Worm (Caenorhabditis elegans): Measurements from ENCODE around the gene F49E11.7.

F49E11.7 gene

DNA sequence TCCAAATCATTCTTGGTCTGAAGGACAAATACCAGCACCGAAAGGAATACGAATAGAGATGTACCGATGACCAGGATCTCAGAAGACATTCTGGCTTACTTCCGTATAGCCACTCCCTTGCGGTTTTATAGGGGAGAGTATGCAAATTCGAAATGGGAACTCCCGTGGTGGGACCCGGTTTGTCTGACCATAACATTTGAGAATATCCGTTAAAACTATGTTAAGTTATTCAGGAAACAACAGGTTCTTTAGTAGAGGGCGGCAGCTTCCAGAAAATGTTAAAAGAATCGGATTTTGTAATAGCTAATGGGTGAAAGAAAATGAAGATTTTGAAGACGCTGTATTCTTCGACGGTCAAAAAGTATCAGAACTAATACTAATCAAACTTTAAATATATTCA, 14.5 kb downstream of the F49E11.7 start, which contains the start of gene col-131:
TSS of gene col-131 (minus strand) at position 101 of the 400 bp plus-strand sequence.
- no peak for TF ChIP-seq unc-62 (GFP tag; optimal IDR thresholded peaks at IDR 0.05)

DNA sequence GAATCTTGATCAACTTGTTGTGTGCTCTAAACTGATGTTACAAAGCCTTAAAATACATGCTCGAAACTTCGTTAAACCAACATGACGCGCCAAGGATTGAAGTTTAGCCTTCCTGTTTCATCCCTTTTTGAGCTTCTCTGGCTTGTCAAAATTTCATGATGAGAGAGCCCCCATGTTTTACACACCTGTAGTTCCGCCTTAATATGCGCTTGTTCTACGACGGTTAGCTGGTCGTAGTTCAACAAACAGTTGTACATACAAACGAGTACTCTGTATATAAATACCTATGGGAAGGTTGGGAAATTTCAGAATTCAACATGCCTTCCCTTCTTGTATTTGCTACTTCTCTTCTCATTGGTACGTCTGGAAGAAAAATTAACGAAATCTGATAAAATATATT, 15.8 kb downstream of the F49E11.7 start, which contains the start of gene scl-6:
TSS of gene scl-6 (plus strand) at position 301 of the 400 bp plus-strand sequence.
- no peak for TF ChIP-seq unc-62 (GFP tag; optimal IDR thresholded peaks at IDR 0.05)

DNA sequence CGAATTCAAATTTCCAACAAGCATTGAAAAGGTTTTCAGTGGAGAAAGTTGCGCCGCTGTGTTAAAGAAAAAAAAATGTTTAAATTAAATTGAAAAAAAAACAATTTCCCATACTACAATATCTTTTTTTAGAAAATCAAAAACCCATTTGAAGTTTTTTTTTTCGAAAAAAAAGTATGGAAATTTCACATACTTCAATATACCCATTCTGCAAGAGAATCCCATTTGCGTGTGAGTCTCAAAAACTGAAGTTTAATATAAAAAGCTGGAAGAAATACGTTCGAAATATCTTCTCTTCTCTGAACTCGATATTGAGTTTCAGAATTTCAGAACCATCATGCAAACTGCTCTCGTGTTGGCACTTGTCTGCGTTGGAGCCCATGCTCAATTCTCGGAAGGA, 17.5 kb downstream of the F49E11.7 start, which contains the start of gene scl-7:
TSS of gene scl-7 (plus strand) at position 301 of the 400 bp plus-strand sequence.
- no peak for TF ChIP-seq unc-62 (GFP tag; optimal IDR thresholded peaks at IDR 0.05)

DNA sequence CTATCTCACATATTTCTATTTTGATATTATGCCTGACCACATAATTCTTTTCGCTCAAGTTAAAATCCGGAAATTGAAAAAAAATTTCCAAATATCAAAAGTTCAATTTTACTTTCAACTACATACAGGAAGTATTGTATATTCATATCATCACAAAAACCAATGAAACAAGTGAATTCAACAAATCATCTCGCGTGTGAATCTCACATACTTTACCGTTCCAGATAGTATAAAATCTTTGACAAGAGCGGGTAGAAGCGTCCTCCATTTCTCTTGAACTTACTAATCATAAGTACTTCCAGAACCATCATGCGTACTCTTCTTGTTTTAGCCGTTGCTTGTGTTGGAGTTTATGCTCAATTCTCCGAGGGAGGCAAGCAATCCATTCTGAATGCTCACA, 18.8 kb downstream of the F49E11.7 start, which contains the start of gene scl-8:
TSS of gene scl-8 (plus strand) at position 301 of the 400 bp plus-strand sequence.
- TF ChIP-seq unc-62 (GFP tag; optimal IDR thresholded peaks at IDR 0.05) = no peak

DNA sequence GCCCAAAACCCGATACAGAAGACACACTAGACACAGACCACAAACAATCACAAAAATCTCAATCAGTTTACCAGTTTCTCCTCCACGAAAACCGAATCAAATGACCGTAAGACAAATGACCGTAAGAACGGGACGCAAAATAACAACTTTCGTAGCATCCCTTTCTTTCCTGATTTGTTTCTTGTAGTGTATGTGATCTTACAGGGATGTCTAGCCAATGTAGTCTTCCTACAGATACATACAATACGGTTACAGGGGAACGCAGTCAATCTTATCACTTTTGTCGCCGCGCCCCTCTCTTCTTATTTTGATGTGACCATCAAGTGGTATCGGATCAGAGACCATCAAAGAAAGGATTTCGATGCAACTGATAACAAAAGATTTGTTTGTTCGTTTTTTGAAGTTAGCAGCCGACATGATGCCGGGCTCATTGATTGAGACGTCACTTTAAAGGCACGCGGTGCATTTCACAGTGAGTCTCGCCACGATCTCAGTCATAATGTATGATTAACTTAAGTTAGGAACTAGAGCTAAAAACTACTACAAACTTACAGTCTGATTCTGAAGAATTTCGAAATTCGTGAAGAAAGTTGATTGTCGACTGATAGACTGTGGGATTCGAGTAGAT, 23.1 kb downstream of the F49E11.7 start:
- TF ChIP-seq unc-62 (GFP tag; optimal IDR thresholded peaks at IDR 0.05) = no peak

DNA sequence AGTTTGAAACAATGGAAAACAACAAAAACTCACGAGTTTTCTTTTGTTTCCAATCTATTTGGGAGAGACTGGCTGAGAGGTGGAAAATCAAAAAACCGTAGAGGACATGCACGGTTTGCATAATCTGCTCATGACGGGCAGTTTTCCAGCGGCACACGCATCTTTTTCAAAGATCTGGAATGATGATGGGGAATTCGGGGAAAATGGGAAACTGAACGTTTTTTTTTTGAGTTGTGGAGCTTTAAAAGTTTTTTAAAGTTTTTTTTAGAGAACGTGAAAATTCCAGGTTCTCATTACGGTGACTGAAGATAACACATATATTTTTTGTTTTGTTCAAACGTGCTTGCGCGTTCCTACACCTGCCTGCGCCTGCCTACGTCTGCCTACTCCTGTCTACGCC, 24.0 kb downstream of the F49E11.7 start, which contains the start of gene C39E9.7:
TSS of gene C39E9.7 (minus strand) at position 101 of the 400 bp plus-strand sequence.
- TF ChIP-seq unc-62 (GFP tag; optimal IDR thresholded peaks at IDR 0.05) = no peak

DNA sequence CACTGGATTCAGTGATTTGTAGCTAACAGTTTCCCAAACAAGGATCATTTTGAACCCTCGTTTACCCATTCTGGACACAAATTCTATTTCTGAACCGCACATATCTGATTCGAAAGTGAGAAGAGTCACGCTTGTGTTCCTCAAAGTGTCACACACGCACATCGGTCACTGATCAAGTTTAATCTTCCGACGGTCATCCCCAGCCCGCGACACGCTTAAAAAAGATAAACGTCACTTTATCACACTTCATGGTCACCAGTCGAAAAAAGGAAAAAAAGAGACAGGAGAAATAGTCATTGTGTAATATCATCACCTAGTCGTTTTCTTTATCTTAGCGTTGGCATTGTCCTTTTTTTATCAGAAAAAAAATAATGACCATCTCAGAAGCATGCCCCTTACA, 25.0 kb downstream of the F49E11.7 start:
- no peak for TF ChIP-seq unc-62 (GFP tag; optimal IDR thresholded peaks at IDR 0.05)

DNA sequence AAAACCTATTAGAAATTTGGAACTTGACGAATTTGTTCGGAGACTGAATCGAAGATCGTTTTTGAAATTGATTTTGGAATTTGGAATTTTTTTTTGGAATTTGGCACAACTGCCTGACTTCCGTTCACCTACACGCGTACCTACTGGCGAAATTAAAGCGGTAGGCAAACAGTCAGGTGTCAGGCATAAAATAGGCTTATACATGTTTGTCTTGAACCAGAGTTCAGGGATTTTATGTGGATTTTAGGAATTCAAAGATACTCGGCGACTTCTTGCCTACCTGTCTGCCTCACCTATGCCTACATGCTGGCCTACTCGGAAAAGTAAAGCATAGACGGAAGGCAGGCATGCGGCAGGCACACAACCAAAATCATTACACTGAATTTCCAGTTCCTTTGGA, 25.7 kb downstream of the F49E11.7 start:
- no peak for TF ChIP-seq unc-62 (GFP tag; optimal IDR thresholded peaks at IDR 0.05)

DNA sequence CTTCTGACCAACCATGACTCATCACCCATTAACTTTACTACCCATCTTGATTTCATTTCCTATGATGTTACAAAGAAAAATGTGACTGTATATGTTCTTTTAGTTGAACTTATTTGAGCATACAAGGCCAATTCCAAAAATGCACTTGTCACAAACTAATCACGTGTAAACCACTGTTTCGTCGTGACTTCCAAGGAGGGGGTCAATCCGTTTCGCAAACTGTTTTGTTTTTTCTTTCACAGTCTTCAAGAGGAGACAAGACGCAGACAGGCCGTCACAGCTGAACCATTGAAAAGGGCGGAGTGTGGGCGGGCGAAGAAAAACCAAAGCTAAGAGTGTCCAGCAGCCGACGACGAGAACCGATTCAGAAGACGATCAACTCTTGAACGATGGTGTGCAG, 26.5 kb downstream of the F49E11.7 start, which contains the start of gene C39E9.8:
TSS of gene C39E9.8 (plus strand) at position 328 of the 400 bp plus-strand sequence.
- TF ChIP-seq unc-62 (GFP tag; optimal IDR thresholded peaks at IDR 0.05) = no peak

DNA sequence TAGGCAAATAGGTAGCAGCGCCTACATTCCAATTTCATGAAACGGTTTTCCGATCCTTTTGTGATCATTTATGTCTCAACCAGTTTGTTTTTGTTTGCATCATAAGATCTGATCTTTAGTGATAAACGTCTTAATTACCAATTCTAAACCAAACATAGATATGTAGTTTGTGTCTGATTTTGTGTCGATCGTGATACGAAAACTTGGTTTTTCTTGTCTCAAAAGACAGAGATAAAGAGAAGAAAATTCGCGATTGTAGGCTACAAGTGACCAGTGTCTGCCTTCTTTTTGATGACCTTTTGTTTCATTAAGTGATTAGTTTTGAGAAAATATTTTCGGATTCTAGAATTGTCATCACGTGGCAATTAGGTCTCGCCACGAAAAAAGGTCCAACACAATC, 27.5 kb downstream of the F49E11.7 start:
- TF ChIP-seq unc-62 (GFP tag; optimal IDR thresholded peaks at IDR 0.05) = no peak

DNA sequence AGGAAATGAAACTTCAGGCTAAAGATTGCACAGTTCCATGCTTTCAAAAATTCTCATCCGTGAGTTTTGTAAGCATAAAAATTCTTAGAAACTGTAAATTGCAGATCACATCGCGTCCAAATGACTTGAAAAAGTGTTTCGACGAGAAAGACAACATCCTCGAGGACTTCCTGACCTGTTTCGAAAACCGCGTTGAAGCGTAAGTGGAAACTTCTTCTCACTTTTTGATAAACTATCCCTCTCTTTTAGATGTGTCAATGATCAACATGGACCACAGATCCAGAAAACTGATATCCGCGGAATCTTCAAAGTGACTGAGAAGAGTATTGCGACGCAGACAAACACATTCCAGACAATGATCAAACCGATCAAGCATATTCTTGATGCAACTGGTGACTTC, 28.2 kb downstream of the F49E11.7 start:
- no peak for TF ChIP-seq unc-62 (GFP tag; optimal IDR thresholded peaks at IDR 0.05)

DNA sequence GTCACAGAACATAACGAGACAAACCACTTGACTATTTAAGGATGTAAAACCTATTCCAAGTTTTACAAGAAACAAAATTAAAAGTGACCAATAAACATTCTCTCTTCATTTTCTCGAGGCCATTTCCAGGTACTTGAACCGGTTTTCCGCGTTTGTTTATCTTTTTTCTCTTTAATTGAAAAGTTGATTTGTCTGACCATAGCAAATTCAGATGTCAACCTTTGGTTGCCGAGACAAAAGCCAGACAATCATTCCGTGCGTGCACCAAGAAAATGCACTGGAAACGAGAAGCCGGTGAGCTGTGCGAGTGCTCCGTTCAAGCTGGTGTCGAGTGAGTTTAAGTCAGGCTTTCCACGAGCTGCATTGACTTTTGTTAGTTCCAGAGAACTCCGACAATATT, 29.4 kb downstream of the F49E11.7 start:
- no peak for TF ChIP-seq unc-62 (GFP tag; optimal IDR thresholded peaks at IDR 0.05)

DNA sequence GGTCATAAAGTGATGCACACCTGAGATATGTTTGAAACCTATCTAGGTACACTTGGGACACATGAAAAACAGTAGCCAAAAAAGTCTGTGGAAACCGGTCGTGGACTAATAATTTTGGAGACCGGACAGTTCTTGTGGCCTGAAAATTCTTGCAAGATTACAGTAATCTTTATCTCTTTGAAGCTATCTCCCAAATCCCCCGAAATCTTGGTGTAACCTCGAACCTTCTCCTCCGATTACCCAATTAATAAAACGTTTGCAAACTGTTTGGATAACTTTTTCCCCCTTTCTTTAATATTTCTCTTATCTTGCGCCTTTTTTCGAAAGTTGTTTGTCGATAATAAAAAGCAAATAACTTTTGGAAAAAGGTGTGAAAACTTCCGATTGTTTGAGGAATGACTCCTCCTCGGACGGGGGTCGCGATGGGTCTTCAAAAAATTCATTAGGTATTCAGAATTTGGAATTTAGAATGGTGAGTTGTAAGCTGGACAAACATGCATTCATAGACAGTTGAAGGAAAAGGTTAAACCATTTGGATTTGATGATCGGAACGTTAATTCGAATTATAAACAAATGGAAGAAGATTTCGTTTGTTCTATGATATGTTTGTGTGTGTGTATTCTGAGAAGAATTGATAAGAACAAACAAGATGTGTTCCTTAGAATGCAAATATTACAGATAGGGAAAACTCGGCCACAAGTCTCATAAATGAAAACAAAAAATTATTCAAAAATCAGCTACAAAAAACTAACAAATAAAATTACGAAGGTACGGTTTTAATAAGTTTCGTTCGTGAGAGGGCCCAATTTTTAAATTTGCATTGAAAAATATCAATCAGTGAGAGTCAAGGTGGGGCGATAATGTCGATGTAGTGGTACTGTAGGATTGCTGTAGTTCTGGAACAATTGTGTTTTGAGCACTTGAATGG, 30.4 kb downstream of the F49E11.7 start:
- TF ChIP-seq unc-62 (GFP tag; optimal IDR thresholded peaks at IDR 0.05) = no peak

DNA sequence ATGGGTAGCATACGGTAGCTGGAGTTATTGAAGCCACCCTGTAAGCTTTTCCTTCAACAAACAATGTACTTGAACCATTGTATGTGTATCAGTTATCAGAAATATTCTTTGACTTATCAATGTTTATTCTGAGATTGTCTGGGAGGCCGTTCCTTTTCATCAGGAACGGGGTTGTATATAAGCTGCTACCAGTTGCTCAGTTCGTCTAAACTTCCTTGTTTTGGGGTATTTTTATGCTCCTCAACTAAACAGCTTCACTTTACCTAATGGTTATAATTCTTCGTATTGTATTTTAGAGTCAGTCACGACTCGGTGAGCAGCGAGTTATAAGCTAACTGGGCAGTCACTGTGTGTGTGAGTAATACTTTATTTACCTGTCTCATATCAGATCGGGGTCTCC, 33.0 kb downstream of the F49E11.7 start:
- no peak for TF ChIP-seq unc-62 (GFP tag; optimal IDR thresholded peaks at IDR 0.05)

DNA sequence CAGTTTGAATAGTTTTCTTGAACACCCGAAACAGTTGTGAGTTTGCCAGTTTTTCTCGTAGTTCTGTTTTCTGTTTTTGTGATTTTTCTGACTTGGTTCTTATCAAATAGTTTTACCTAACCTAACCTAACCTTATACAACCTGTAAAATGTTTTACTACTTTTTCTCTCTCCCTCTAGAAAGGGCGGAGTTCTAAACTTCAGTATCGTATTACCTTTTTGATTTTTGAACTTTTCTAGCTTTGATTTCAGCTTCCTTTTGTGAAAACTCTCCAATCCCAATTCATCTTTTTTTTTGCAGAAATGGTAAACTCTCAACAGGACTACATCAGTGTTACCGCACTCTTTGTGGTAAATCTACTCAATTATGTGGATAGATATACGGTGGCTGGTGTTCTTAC, 34.0 kb downstream of the F49E11.7 start, which contains the start of gene spin-2:
TSS of gene spin-2 (plus strand) at position 301 of the 400 bp plus-strand sequence.
- TF ChIP-seq unc-62 (GFP tag; optimal IDR thresholded peaks at IDR 0.05) = no peak

DNA sequence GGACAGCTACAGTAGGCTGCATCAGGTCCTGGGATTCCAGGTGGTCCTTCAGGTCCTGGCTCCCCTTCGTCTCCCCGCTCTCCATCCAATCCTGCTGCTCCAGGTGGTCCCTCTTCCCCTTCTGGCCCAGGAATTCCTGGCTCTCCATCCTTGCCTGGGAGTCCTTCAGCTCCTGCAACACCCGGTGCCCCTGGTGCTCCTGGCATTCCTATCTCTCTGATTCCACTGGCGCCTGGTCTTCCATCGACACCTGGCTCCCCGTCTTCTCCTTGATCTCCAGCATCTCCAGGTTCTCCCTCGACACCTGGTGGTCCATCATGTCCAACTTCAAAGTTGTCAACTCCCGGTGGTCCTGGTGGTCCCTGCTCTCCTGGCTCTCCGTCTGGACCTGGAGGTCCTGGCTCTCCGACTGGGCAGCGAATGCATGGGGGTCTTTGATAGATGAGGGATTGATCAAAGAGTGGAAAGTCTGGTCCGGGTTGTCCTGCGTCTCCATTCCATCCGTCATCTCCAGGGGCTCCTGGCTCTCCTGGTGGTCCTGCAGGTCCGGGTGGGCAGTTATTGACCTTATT, 37.1 kb downstream of the F49E11.7 start:
- no peak for TF ChIP-seq unc-62 (GFP tag; optimal IDR thresholded peaks at IDR 0.05)

Data from whole organism, dauer.